Worm (Caenorhabditis elegans) whole organism, mixed stage, embryonic: ENCODE results near the gene wht-6.

ENCODE experiments used
- mls-2 ChIP-seq: sonication (generic microtip); optimal IDR thresholded peaks from 2 replicates; lab custom pipeline; 2016; ENCODE audit warnings: mild to moderate bottlenecking, missing genetic modification characterization, moderate library complexity, missing compliant biosample characterization

Gene wht-6

DNA sequence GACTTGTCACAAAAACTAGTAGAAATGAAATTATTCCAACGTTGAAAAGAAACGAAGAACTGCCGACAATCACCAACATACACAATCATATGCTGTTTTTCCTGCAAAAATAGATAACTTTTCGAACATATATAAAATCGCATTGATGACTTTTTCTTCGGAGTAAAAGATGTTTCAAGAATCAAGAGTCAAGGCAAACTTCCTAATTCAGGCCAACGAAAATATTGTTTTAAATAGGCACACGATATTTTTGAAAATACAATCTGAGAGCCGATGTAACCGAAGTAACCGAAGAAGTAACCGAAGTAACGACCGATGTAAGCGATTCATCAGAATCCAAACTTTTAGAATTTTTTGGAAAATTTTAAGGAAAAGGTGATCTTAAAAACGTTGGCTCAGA lies 48.4 kb downstream of the wht-6 start, which contains the start of gene C09E7.10:
TSS of gene C09E7.10 (minus strand) at position 101 of the 400 bp plus-strand sequence.
- TF ChIP-seq mls-2 (tag; lab: Kevin White, UChicago): no peak
